Fruit fly (Drosophila melanogaster) whole organism, embryonic: ENCODE results near the gene TfIIA-S.

Source experiments
- B-H1 ChIP-seq: fragments of 200-800 bp; sonication (Bioruptor generic); IDR thresholded peaks from 3 replicates; pipeline ENCODE4 v1.3.6; 2022; ENCODE audit warnings: missing biosample characterization, missing genetic modification characterization
- BEAF-32 ChIP-seq: fragments of 200-800 bp; sonication (Bioruptor generic); optimal IDR thresholded peaks from 3 replicates; lab custom pipeline; 2017; ENCODE audit warnings: missing biosample characterization, missing genetic modification characterization, mild to moderate bottlenecking, moderate library complexity, missing genetic modification reagents
- Bteb2 ChIP-seq: fragments of 200-800 bp; sonication (Bioruptor generic); optimal IDR thresholded peaks from 2 replicates; lab custom pipeline; 2016; ENCODE audit warnings: missing biosample characterization, missing genetic modification characterization
- C15 ChIP-seq: fragments of 200-800 bp; sonication (Bioruptor generic); IDR thresholded peaks from 3 replicates; pipeline ENCODE4 v1.3.6; 2022; ENCODE audit warnings: missing biosample characterization, missing genetic modification characterization
- CG10267 ChIP-seq: fragments of 200-800 bp; sonication (Bioruptor generic); optimal IDR thresholded peaks from 2 replicates; lab custom pipeline; 2018; ENCODE audit warnings: missing biosample characterization, mild to moderate bottlenecking, missing genetic modification characterization, moderate library complexity
- CG10543 ChIP-seq: fragments of 200-800 bp; sonication (Bioruptor generic); optimal IDR thresholded peaks from 3 replicates; lab custom pipeline; 2017; ENCODE audit warnings: missing biosample characterization, mild to moderate bottlenecking, missing genetic modification characterization, moderate library complexity
- CG10654 ChIP-seq: fragments of 200-800 bp; sonication (Bioruptor generic); optimal IDR thresholded peaks from 2 replicates; lab custom pipeline; 2016; ENCODE audit warnings: missing biosample characterization, missing genetic modification characterization
- CG12659 ChIP-seq: fragments of 200-800 bp; sonication (Bioruptor generic); optimal IDR thresholded peaks from 3 replicates; lab custom pipeline; 2017; ENCODE audit warnings: mild to moderate bottlenecking, missing biosample characterization, missing genetic modification reagents, missing genetic modification characterization
- CG12769 ChIP-seq: fragments of 200-800 bp; sonication (Bioruptor generic); optimal IDR thresholded peaks from 2 replicates; lab custom pipeline; 2019; ENCODE audit warnings: missing biosample characterization, mild to moderate bottlenecking, missing genetic modification characterization, moderate library complexity
- CG13894 ChIP-seq: fragments of 200-800 bp; sonication (Bioruptor generic); optimal IDR thresholded peaks from 3 replicates; lab custom pipeline; 2018; ENCODE audit warnings: missing biosample characterization, mild to moderate bottlenecking, missing genetic modification characterization, moderate library complexity
- CG14667 ChIP-seq: fragments of 200-800 bp; sonication (Bioruptor generic); IDR thresholded peaks from 2 replicates; pipeline ENCODE4 v1.3.6; 2022; ENCODE audit warnings: missing biosample characterization, missing genetic modification characterization
- CG14710 ChIP-seq: fragments of 200-800 bp; sonication (Bioruptor generic); optimal IDR thresholded peaks from 3 replicates; lab custom pipeline; 2019; ENCODE audit warnings: missing biosample characterization, mild to moderate bottlenecking, missing genetic modification characterization, moderate library complexity
- CG15269 ChIP-seq: fragments of 200-800 bp; sonication (Bioruptor generic); optimal IDR thresholded peaks from 2 replicates; lab custom pipeline; 2018; ENCODE audit warnings: missing biosample characterization, mild to moderate bottlenecking, missing genetic modification characterization, moderate library complexity
- CG17186 ChIP-seq: fragments of 200-800 bp; sonication (Bioruptor generic); optimal IDR thresholded peaks from 3 replicates; lab custom pipeline; 2017; ENCODE audit warnings: missing biosample characterization, missing genetic modification reagents, missing genetic modification characterization
- CG17359 ChIP-seq: fragments of 200-800 bp; sonication (Bioruptor generic); optimal IDR thresholded peaks from 3 replicates; lab custom pipeline; 2018; ENCODE audit warnings: missing biosample characterization, mild to moderate bottlenecking, missing genetic modification characterization, moderate library complexity
- CG17568 ChIP-seq: fragments of 200-800 bp; sonication (Bioruptor generic); optimal IDR thresholded peaks from 2 replicates; lab custom pipeline; 2018; ENCODE audit warnings: missing biosample characterization, mild to moderate bottlenecking, missing genetic modification characterization, moderate library complexity
- CG2120 ChIP-seq: fragments of 200-800 bp; sonication (Bioruptor generic); optimal IDR thresholded peaks from 3 replicates; lab custom pipeline; 2016; ENCODE audit warnings: missing biosample characterization, missing genetic modification characterization
- CG2678 ChIP-seq: fragments of 200-800 bp; sonication (Bioruptor generic); optimal IDR thresholded peaks from 3 replicates; lab custom pipeline; 2019; ENCODE audit warnings: missing biosample characterization, mild to moderate bottlenecking, missing genetic modification characterization, moderate library complexity
- CG31441 ChIP-seq: fragments of 200-800 bp; sonication (Bioruptor generic); IDR thresholded peaks from 2 replicates; pipeline ENCODE4 v1.3.6; 2022; ENCODE audit warnings: missing biosample characterization, missing genetic modification characterization
- CG5245 ChIP-seq: fragments of 200-800 bp; sonication (Bioruptor generic); optimal IDR thresholded peaks from 3 replicates; lab custom pipeline; 2016; ENCODE audit warnings: missing biosample characterization, missing genetic modification characterization
- CG6654 ChIP-seq: fragments of 200-800 bp; sonication (Bioruptor generic); optimal IDR thresholded peaks from 2 replicates; lab custom pipeline; 2017; ENCODE audit warnings: missing biosample characterization, mild to moderate bottlenecking, missing genetic modification characterization
- CG7839 ChIP-seq: fragments of 200-800 bp; sonication (Bioruptor generic); optimal IDR thresholded peaks from 3 replicates; lab custom pipeline; 2018; ENCODE audit warnings: missing biosample characterization, mild to moderate bottlenecking, missing genetic modification characterization, moderate library complexity
- CG8290 ChIP-seq, 3 experiments: fragments of 200-800 bp; sonication (Bioruptor generic); optimal IDR thresholded peaks; 2 replicates each; lab custom pipeline; 2016 to 2019; ENCODE audit warnings: missing biosample characterization in 3 of 3, missing genetic modification characterization in 3 of 3, mild to moderate bottlenecking in 2 of 3, moderate library complexity in 1 of 3
- CG8924 ChIP-seq: fragments of 200-800 bp; optimal IDR thresholded peaks from 3 replicates; lab custom pipeline; 2019; ENCODE audit warnings: missing biosample characterization, mild to moderate bottlenecking, missing genetic modification characterization, moderate library complexity
- CTCF ChIP-seq: fragments of 200-800 bp; sonication (Bioruptor generic); optimal IDR thresholded peaks from 2 replicates; lab custom pipeline; 2017; ENCODE audit warnings: missing biosample characterization, mild to moderate bottlenecking, missing genetic modification characterization, moderate library complexity
- CrebB ChIP-seq: fragments of 200-800 bp; sonication (Bioruptor generic); optimal IDR thresholded peaks from 3 replicates; lab custom pipeline; 2018; ENCODE audit warnings: missing biosample characterization, mild to moderate bottlenecking, missing genetic modification characterization
- Deaf1 ChIP-seq: fragments of 200-800 bp; optimal IDR thresholded peaks from 3 replicates; lab custom pipeline; 2019; ENCODE audit warnings: missing biosample characterization, mild to moderate bottlenecking, missing genetic modification characterization, moderate library complexity
- Dll ChIP-seq: fragments of 200-800 bp; sonication (Bioruptor generic); IDR thresholded peaks from 4 replicates; pipeline ENCODE4 v1.3.6; 2022; ENCODE audit warnings: missing biosample characterization, missing genetic modification characterization; ENCODE audit not compliant: partially characterized antibody
- Dp ChIP-seq: fragments of 200-800 bp; sonication (Bioruptor generic); optimal IDR thresholded peaks from 2 replicates; lab custom pipeline; 2018; ENCODE audit warnings: missing biosample characterization, mild to moderate bottlenecking, missing genetic modification characterization, moderate library complexity
- GATAe ChIP-seq: fragments of 200-800 bp; sonication (Bioruptor generic); conservative IDR thresholded peaks from 2 replicates; pipeline ENCODE4 v1.3.6; 2022; ENCODE audit warnings: missing biosample characterization, missing genetic modification characterization
- Lim3 ChIP-seq: fragments of 200-800 bp; sonication (Bioruptor generic); IDR thresholded peaks from 2 replicates; pipeline ENCODE4 v1.3.6; 2022; ENCODE audit warnings: missing biosample characterization, missing genetic modification characterization
- MESR4 ChIP-seq: fragments of 200-800 bp; sonication (Bioruptor generic); optimal IDR thresholded peaks from 2 replicates; lab custom pipeline; 2018; ENCODE audit warnings: missing biosample characterization, mild to moderate bottlenecking, missing genetic modification characterization, moderate library complexity
- Nf-YC ChIP-seq: fragments of 200-800 bp; optimal IDR thresholded peaks from 3 replicates; lab custom pipeline; 2019; ENCODE audit warnings: missing biosample characterization, mild to moderate bottlenecking, missing genetic modification characterization, moderate library complexity
- Opbp ChIP-seq: fragments of 200-800 bp; sonication (Bioruptor generic); IDR thresholded peaks from 3 replicates; pipeline ENCODE4 v1.3.6; 2022; ENCODE audit warnings: missing biosample characterization, missing genetic modification characterization; ENCODE audit not compliant: partially characterized antibody
- Rfx ChIP-seq: fragments of 200-800 bp; sonication (Bioruptor generic); IDR thresholded peaks from 2 replicates; pipeline ENCODE4 v1.3.6; 2022; ENCODE audit warnings: missing biosample characterization, missing genetic modification characterization
- Sin3A ChIP-seq: fragments of >200 bp; optimal IDR thresholded peaks from 2 replicates; lab custom pipeline; 2018
- Sry-δ ChIP-seq: fragments of 200-800 bp; sonication (Bioruptor generic); optimal IDR thresholded peaks from 2 replicates; lab custom pipeline; 2016; ENCODE audit warnings: missing biosample characterization, missing genetic modification characterization
- Stat92E ChIP-seq, 3 experiments: fragments of >200 bp in 2 of 3; fragments of 200-800 bp in 1 of 3; sonication (Bioruptor generic) in 1 of 3; optimal IDR thresholded peaks; 2 replicates each; lab custom pipeline; 2017 to 2019; ENCODE audit warnings: missing biosample characterization in 3 of 3, missing genetic modification characterization in 3 of 3, mild to moderate bottlenecking in 1 of 3, moderate library complexity in 1 of 3
- Xrp1 ChIP-seq: fragments of 200-800 bp; sonication (Bioruptor generic); IDR thresholded peaks from 2 replicates; pipeline ENCODE4 v1.3.6; 2022; ENCODE audit warnings: missing biosample characterization, missing genetic modification characterization
- YL-1 ChIP-seq: fragments of 200-800 bp; sonication (Bioruptor generic); optimal IDR thresholded peaks from 3 replicates; lab custom pipeline; 2017; ENCODE audit warnings: missing biosample characterization, mild to moderate bottlenecking, missing genetic modification characterization
- croc ChIP-seq: fragments of 200-800 bp; sonication (Bioruptor generic); conservative IDR thresholded peaks from 3 replicates; pipeline ENCODE4 v1.3.6; 2022; ENCODE audit warnings: missing biosample characterization, missing genetic modification characterization
- gcm2 ChIP-seq: fragments of 200-800 bp; sonication (Bioruptor generic); optimal IDR thresholded peaks from 2 replicates; lab custom pipeline; 2016; ENCODE audit warnings: missing biosample characterization, missing genetic modification characterization
- hkb ChIP-seq, 2 experiments: fragments of 200-800 bp in 1 of 2; fragments of >200 bp in 1 of 2; sonication (Bioruptor generic) in 1 of 2; IDR thresholded peaks in 1 of 2; optimal IDR thresholded peaks in 1 of 2; 2 replicates each; pipeline versions ENCODE4 v1.3.6 to Lab custom; 2017 to 2022; ENCODE audit warnings: missing biosample characterization in 1 of 2, missing genetic modification characterization in 1 of 2
- jigr1 ChIP-seq: fragments of 200-800 bp; sonication (Bioruptor generic); IDR thresholded peaks from 3 replicates; pipeline ENCODE4 v1.3.6; 2022; ENCODE audit warnings: missing biosample characterization, missing genetic modification characterization
- lov ChIP-seq, 2 experiments: fragments of 200-800 bp in 1 of 2; fragments of >200 bp in 1 of 2; sonication (Bioruptor generic) in 1 of 2; IDR thresholded peaks in 1 of 2; optimal IDR thresholded peaks in 1 of 2; 2 replicates in 1 of 2; 3 replicates in 1 of 2; pipeline versions ENCODE4 v1.3.6 to Lab custom; 2017 to 2022; ENCODE audit warnings: missing biosample characterization in 1 of 2, missing genetic modification characterization in 1 of 2
- pb ChIP-seq: fragments of 200-800 bp; sonication (Bioruptor generic); optimal IDR thresholded peaks from 3 replicates; lab custom pipeline; 2016; ENCODE audit warnings: missing biosample characterization, missing genetic modification characterization
- sens ChIP-seq: fragments of 200-800 bp; sonication (Bioruptor generic); peaks from one replicate; lab custom pipeline; 2016; ENCODE audit warnings: missing biosample characterization, missing genetic modification characterization
- ttk ChIP-seq: fragments of 200-800 bp; sonication (Bioruptor generic); IDR thresholded peaks from 2 replicates; pipeline ENCODE4 v2.1.2; 2022; ENCODE audit warnings: missing biosample characterization, missing genetic modification characterization
- unpg ChIP-seq: fragments of 200-800 bp; sonication (Bioruptor generic); optimal IDR thresholded peaks from 3 replicates; lab custom pipeline; 2018; ENCODE audit warnings: missing biosample characterization, mild to moderate bottlenecking, missing genetic modification characterization, moderate library complexity
- wdn ChIP-seq: fragments of 200-800 bp; sonication (Bioruptor generic); IDR thresholded peaks from 2 replicates; pipeline ENCODE4 v1.3.6; 2022; ENCODE audit warnings: missing biosample characterization, missing genetic modification characterization

TfIIA-S gene

dm6 chr3R:23889922-23890321 is 938 bp downstream of the TfIIA-S start, which contains the start of gene Pli (continued):
- TF ChIP-seq Lim3 (GFP tag; lab: Robert Waterston, UW) (no peak), YL-1 (GFP tag; lab: Kevin White, UChicago) (peak; percentile 14), CG15269 (tag; lab: Kevin White, UChicago) (no peak), Rfx (GFP tag; lab: Robert Waterston, UW) (no peak), CG7839 (peak; percentile 4), CG2678 (tag; lab: Kevin White, UChicago) (no peak), CTCF (GFP tag; lab: Kevin White, UChicago) (peak; percentile 56), pb (GFP tag; lab: Kevin White, UChicago) (no peak), gcm2 (GFP tag; lab: Kevin White, UChicago) (no peak), GATAe (no peak), Sry-δ (peak; percentile 32), CG10654 (GFP tag; lab: Kevin White, UChicago) (no peak), Bteb2 (GFP tag; lab: Kevin White, UChicago) (no peak), CG5245 (GFP tag; lab: Kevin White, UChicago) (no peak), CG12769 (tag; lab: Kevin White, UChicago) (peak; percentile 34), Xrp1 (GFP tag; lab: Robert Waterston, UW) (no peak), Dll (GFP tag; lab: Robert Waterston, UW) (no peak), B-H1 (no peak), CG14667 (GFP tag; lab: Robert Waterston, UW) (no peak), Sin3A (lab: Kevin White, UChicago) (peak; percentile 35), CG17568 (GFP tag; lab: Kevin White, UChicago) (no peak), croc (GFP tag; lab: Robert Waterston, UW) (no peak), C15 (GFP tag; lab: Robert Waterston, UW) (no peak), CG17359 (tag; lab: Kevin White, UChicago) (peak; percentile 12), CG6654 (no peak), Deaf1 (tag; lab: Kevin White, UChicago) (peak; percentile 44), Stat92E (GFP tag; optimal IDR thresholded peaks at IDR 0.05; lab: Kevin White, UChicago) (peak in 1 of 3 experiments; percentile 68), lov (optimal IDR thresholded peaks at IDR 0.05; lab: Kevin White, UChicago) (no peak), lov (GFP tag; IDR thresholded peaks at IDR 0.05; lab: Robert Waterston, UW) (no peak), sens (peak; percentile 84), CrebB (tag; lab: Kevin White, UChicago) (peak; percentile 24), CG14710 (tag; lab: Kevin White, UChicago) (peak; percentile 69), CG8924 (tag; lab: Kevin White, UChicago) (peak; percentile 62), Dp (GFP tag; lab: Kevin White, UChicago) (peak; percentile 42), CG31441 (GFP tag; lab: Robert Waterston, UW) (no peak), jigr1 (GFP tag; lab: Robert Waterston, UW) (no peak), Nf-YC (peak; percentile 46), CG17186 (GFP tag; lab: Kevin White, UChicago) (peak; percentile 41), CG8290 (GFP tag; optimal IDR thresholded peaks at IDR 0.05; lab: Kevin White, UChicago) (no peak), CG8290 (tag; optimal IDR thresholded peaks at IDR 0.05; lab: Kevin White, UChicago) (peak in 1 of 2 experiments; percentile 77), wdn (GFP tag; lab: Robert Waterston, UW) (no peak), CG13894 (peak; percentile 66), CG12659 (GFP tag; lab: Kevin White, UChicago) (peak; percentile 77), CG10267 (peak; percentile 61), MESR4 (GFP tag; lab: Kevin White, UChicago) (peak; percentile 28), hkb (optimal IDR thresholded peaks at IDR 0.05; lab: Kevin White, UChicago) (peak; percentile 6), hkb (GFP tag; IDR thresholded peaks at IDR 0.05; lab: Robert Waterston, UW) (no peak), unpg (peak; percentile 21), Opbp (no peak), CG10543 (peak; percentile 52), BEAF-32 (GFP tag; lab: Kevin White, UChicago) (peak; percentile 47), CG2120 (GFP tag; lab: Kevin White, UChicago) (peak; percentile 7), ttk (GFP tag; lab: Robert Waterston, UW) (no peak)
